Worm (Caenorhabditis elegans): Measurements from ENCODE around the gene Y116A8C.24.

ce11 chrIV:17099113-17099512 lies 28.4 kb upstream of the Y116A8C.24 start:
- no peak for TF ChIP-seq nhr-237 (tag; optimal IDR thresholded peaks at IDR 0.05)
- no peak for TF ChIP-seq unc-62 (GFP tag; optimal IDR thresholded peaks at IDR 0.05)
- TF ChIP-seq ztf-11 (tag; optimal IDR thresholded peaks at IDR 0.05), result no peak
- no peak for TF ChIP-seq snpc-4 (tag; optimal IDR thresholded peaks at IDR 0.05)
- TF ChIP-seq nhr-11 (tag; optimal IDR thresholded peaks at IDR 0.05), result no peak
- TF ChIP-seq nhr-25 (tag; optimal IDR thresholded peaks at IDR 0.05), result no peak
- no peak for TF ChIP-seq ceh-82 (tag; optimal IDR thresholded peaks at IDR 0.05)
- TF ChIP-seq lin-11 (tag; optimal IDR thresholded peaks at IDR 0.05), result no peak
